Worm (Caenorhabditis elegans): ENCODE measurements around the gene Y41D4A.1.

The Y41D4A.1 gene

DNA sequence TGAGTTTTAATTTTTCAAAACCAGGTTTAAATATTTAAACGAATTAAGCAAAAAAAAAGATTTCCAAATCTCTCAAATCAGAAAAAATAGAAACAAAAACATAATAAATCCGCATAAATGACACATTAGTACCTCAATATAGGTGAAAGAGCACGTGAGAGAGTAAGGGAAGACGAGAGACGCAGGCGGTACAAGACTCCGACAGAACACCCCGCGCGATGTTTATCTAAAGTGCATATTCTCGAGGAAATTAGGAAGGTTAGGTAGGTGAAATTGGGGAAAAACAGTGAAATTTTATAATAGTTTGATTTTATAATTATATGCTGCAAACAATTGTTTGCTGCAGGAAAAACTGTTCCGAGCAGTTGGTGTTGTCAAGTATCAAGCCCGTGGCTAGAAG, 32.7 kb downstream of the Y41D4A.1 start:
- TF ChIP-seq pha-4 (tag; optimal IDR thresholded peaks at IDR 0.05) (peak; percentile 8), sptf-1 (tag; optimal IDR thresholded peaks at IDR 0.05) (no peak), ces-1 (GFP tag; optimal IDR thresholded peaks at IDR 0.05) (peak; percentile 24), mab-5 (tag; optimal IDR thresholded peaks at IDR 0.05) (peak; percentile 30)

DNA sequence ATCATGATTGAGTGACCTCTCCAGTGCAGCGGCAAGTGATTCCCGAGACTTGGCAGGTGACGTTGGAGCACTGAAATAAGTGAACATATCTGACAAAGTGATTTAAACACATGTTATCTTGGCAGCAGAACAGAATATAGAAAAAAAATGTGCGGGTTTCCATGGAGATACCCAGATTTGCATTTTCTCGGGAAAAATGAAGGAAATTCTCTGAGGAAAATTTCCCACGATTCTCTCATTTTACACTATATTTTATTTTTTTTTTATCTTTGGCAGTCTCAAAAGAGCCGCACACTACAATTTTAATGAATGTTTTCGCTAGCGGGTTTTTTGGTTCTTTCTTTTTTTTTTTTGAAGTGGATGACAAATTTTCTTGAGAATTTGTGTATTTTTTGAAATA, 41.9 kb downstream of the Y41D4A.1 start:
- no peak for TF ChIP-seq nhr-76 (tag; optimal IDR thresholded peaks at IDR 0.05)
- TF ChIP-seq M03D4.4 (tag; optimal IDR thresholded peaks at IDR 0.05): no peak
- TF ChIP-seq mep-1 (tag; optimal IDR thresholded peaks at IDR 0.05): no peak
- no peak for TF ChIP-seq elt-3 (tag; optimal IDR thresholded peaks at IDR 0.05)

DNA sequence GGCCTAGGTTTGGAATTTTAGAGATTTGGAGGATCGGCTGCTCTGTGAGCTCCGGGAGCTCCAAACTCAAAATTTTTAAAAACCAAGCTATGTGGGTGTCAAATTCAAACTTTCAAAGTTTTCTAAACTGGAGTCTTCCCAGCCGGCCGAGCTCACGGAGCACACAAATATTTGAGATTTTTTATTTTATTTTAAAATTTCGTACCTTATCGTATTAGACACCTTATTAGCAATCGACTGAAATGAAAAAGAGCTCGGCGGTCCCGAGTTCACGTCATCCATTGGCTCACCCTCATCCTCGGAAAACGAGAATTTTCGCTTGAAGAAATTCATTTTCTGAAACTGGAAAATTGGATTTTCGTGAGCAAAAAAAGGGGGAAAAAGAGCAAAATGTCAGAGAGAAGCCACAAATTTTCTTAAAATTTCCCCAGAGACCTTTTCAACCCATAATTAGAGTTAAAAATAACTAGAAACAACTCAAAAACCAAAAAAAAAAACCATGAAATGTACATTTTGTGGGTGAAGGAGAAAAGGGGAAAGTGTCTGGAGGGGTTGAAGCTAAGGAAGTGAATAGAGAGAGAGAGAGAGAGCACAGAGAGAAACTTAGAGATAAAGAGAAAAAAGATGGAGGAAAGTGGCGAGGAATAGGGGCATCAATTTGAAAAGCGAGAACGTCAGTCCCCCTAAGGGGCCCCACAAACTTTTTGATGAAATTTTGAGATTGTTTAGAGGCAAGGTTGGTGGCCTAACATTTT, 43.0 kb downstream of the Y41D4A.1 start, which contains the start of gene snn-1:
Gene snn-1, minus strand, starts transcription at position 355 of the 755 bp plus-strand sequence.
- TF ChIP-seq lin-32 (GFP tag; optimal IDR thresholded peaks at IDR 0.05): no peak
- TF ChIP-seq mab-5 (tag; optimal IDR thresholded peaks at IDR 0.05): no peak
- peak; percentile 55 for TF ChIP-seq ces-1 (GFP tag; optimal IDR thresholded peaks at IDR 0.05)
- TF ChIP-seq ztf-11 (tag; optimal IDR thresholded peaks at IDR 0.05): no peak
- no peak for TF ChIP-seq sem-2 (GFP tag; optimal IDR thresholded peaks at IDR 0.05)

DNA sequence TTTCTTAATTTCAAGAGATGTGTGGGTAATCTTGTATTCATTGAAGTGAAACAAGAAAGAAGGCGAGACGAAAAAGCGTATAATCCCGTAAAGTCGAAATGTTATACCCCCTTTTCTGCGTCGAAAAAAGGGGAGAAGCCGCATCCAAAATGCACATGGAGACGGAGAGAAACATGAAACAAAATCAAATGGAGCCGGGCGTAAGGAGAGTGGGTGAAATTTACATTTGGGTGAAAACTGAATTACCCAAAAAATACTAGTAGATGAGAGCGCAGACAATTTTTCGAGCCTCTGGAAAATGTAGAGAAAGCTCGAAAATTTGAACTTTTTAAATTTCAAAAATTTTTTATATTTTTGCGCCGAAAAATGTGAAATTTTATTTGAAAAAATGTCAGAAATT, 44.3 kb downstream of the Y41D4A.1 start:
- no peak for TF ChIP-seq cnd-1 (tag; optimal IDR thresholded peaks at IDR 0.05)
- TF ChIP-seq ces-1 (GFP tag; optimal IDR thresholded peaks at IDR 0.05): peak; percentile 79

DNA sequence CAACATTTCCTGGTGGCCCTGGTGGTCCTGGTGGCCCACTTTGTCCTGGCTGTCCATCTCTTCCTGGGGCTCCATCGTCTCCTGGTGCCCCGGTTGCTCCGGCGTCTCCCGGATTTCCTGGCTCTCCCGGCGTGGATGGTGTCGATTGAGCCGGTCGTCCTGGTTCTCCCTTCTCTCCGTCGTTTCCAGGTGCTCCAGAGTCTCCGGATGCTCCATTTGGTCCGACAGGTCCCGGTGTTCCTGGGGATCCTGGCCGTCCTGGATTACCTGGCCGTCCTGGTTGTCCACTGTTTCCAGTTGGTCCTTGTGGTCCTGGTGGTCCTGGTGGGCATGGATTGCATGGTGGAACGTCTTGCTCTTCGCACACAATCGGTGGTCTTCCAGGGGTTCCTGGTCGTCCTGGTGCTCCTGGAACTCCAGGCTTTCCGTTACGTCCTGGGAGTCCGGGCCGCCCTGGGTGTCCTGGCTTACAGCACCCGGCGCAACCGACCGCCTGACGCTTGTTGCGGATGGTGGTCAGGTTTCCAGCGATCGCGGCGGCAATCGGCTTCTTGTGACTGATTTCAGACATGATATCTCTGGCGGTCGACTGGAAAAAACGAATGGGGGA, 46.6 kb downstream of the Y41D4A.1 start:
- TF ChIP-seq sptf-1 (tag; optimal IDR thresholded peaks at IDR 0.05) (no peak), lin-13 (tag; optimal IDR thresholded peaks at IDR 0.05) (no peak), bed-3 (GFP tag; optimal IDR thresholded peaks at IDR 0.05) (no peak)

DNA sequence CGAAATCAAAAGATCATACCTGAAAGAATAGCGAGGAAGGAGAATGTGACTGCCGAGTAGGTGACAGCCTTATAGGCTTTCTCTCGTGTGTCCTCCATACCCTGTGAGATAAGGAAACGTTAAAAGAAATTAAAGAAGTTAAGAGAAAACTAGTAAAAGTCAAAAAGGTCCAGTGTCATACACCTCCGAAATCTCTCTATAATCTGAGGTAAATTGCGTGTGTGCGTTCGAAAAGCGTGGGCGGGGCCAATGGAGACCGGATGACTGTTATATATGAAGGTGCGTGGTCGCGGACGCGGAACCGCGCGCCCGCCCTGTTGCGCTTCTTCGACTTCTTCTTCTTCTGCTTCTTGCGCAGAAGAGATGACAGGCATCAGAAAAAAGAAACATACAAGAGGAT, 48.2 kb downstream of the Y41D4A.1 start, which contains the start of gene col-109:
Gene col-109, minus strand, starts transcription at position 101 of the 400 bp plus-strand sequence.
- no peak for TF ChIP-seq mab-5 (tag; optimal IDR thresholded peaks at IDR 0.05)

DNA sequence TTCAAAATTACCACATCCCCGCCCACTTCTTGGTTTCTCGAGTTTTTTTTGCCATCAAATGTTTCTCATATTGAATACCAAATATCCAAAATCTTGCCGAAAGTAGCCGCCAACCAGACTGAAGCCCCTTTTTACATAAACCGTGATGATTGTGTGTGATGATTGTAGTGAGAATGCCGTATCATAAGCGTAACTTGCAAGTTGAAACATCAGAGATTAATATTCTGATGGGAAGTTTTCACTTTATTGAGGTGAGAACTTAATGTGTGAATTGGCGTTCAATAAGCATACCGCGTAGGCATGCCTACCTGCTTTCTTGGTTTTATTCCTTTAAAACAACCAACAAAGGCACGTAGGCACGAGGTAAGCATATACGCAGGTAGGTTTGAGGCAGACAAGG, 49.6 kb downstream of the Y41D4A.1 start, which contains the start of gene Y38C1BA.4:
Gene Y38C1BA.4, plus strand, starts transcription at position 301 of the 400 bp plus-strand sequence.
- TF ChIP-seq nhr-76 (tag; optimal IDR thresholded peaks at IDR 0.05): no peak
- TF ChIP-seq lin-13 (tag; optimal IDR thresholded peaks at IDR 0.05): no peak
- TF ChIP-seq nhr-28 (tag; optimal IDR thresholded peaks at IDR 0.05): no peak
- TF ChIP-seq nhr-237 (tag; optimal IDR thresholded peaks at IDR 0.05): no peak
- no peak for TF ChIP-seq snpc-4 (tag; optimal IDR thresholded peaks at IDR 0.05)
- no peak for TF ChIP-seq M03D4.4 (tag; optimal IDR thresholded peaks at IDR 0.05)
- no peak for TF ChIP-seq sptf-1 (tag; optimal IDR thresholded peaks at IDR 0.05)
- TF ChIP-seq sem-2 (GFP tag; optimal IDR thresholded peaks at IDR 0.05): no peak

DNA sequence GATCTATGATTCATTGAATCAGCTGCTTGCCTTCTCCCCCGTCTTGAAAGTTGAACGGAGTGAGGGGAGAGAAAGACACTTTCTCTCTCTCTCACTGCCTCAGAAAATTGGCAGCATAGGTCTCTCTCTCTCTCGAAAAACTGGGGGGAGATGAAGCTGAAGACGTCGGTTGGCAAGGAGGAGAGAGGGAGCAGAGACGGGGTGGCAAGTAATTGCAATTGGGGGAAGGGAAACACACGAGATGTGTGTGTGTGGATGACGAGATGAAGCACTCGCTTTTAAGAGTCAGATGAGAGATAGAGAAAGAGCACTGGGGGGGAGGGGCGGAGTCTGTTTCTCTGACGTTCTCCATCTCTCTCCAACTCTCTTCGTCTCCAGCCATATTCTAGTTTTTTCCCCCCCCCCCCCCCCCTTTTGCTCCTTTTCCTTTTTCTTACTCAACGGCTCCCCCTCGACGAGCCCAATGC, 52.2 kb downstream of the Y41D4A.1 start, which contains the start of gene cmk-1:
Gene cmk-1, plus strand, starts transcription at position 417 of the 467 bp plus-strand sequence.
- TF ChIP-seq elt-1 (tag; optimal IDR thresholded peaks at IDR 0.05; ENCODE audit: borderline replicate concordance, insufficient read depth) (no peak), unc-120 (tag; optimal IDR thresholded peaks at IDR 0.05; ENCODE audit: poor library complexity, severe bottlenecking) (peak; percentile 85), mls-2 (tag; optimal IDR thresholded peaks at IDR 0.05) (peak; percentile 67), nhr-28 (tag; optimal IDR thresholded peaks at IDR 0.05) (no peak), drap-1 (GFP tag; optimal IDR thresholded peaks at IDR 0.05) (peak; percentile 64), mep-1 (tag; optimal IDR thresholded peaks at IDR 0.05) (peak; percentile 52), M03D4.4 (tag; optimal IDR thresholded peaks at IDR 0.05) (peak; percentile 28), unc-62 (GFP tag; optimal IDR thresholded peaks at IDR 0.05) (peak; percentile 82), hlh-1 (tag; optimal IDR thresholded peaks at IDR 0.05) (peak; percentile 65), ces-1 (GFP tag; optimal IDR thresholded peaks at IDR 0.05) (peak; percentile 94), mab-5 (tag; optimal IDR thresholded peaks at IDR 0.05) (no peak), elt-3 (tag; optimal IDR thresholded peaks at IDR 0.05) (no peak), sptf-1 (tag; optimal IDR thresholded peaks at IDR 0.05) (peak; percentile 3)
